Worm (Caenorhabditis elegans): Measurements from ENCODE around the gene mrp-5.

mrp-5 gene

DNA sequence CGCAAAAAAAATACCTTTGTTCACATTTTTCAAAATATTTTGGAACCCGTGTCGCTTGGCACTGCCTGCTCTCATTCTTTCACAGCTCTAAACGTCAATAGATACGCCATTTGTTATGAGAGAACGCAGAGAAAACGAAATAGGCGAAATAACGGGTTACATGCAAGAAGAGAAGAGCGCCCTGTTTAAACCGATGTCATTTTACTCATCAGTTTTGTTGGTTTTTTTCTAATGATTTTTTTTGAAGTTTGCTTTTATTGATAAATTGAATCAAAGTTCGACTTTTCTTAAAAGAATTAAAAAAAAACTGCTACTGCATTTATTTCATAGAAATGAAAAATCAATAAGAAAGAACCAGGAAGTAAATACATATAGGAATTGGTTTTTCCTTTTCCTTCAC is 32.6 kb upstream of the mrp-5 start (continued):
- no peak for TF ChIP-seq unc-62 (GFP tag; optimal IDR thresholded peaks at IDR 0.05)
- no peak for TF ChIP-seq xbp-1 (tag; optimal IDR thresholded peaks at IDR 0.05)
- no peak for TF ChIP-seq ztf-4 (tag; optimal IDR thresholded peaks at IDR 0.05)
- TF ChIP-seq pag-3 (tag; optimal IDR thresholded peaks at IDR 0.05; ENCODE audit: borderline replicate concordance, insufficient read depth) = no peak
- no peak for TF ChIP-seq sup-37 (GFP tag; optimal IDR thresholded peaks at IDR 0.05)
- no peak for TF ChIP-seq nhr-76 (tag; optimal IDR thresholded peaks at IDR 0.05)
- no peak for TF ChIP-seq efl-1 (optimal IDR thresholded peaks at IDR 0.05)
- TF ChIP-seq efl-1 (GFP tag; optimal IDR thresholded peaks at IDR 0.05 in 1 of 2) = no peak
- peak; percentile 26 for TF ChIP-seq fos-1 (tag; optimal IDR thresholded peaks at IDR 0.05)
- peak; percentile 11 for TF ChIP-seq blmp-1 (tag; optimal IDR thresholded peaks at IDR 0.05)
- TF ChIP-seq nhr-71 (tag; optimal IDR thresholded peaks at IDR 0.05) = peak; percentile 38
- no peak for TF ChIP-seq dpl-1 (GFP tag; optimal IDR thresholded peaks at IDR 0.05)
- no peak for TF ChIP-seq alr-1 (tag; optimal IDR thresholded peaks at IDR 0.05; ENCODE audit: borderline replicate concordance)
- peak; percentile 19 for TF ChIP-seq tbx-2 (tag; optimal IDR thresholded peaks at IDR 0.05)
- TF ChIP-seq nhr-47 (tag; optimal IDR thresholded peaks at IDR 0.05) = peak; percentile 36
- no peak for TF ChIP-seq vab-15 (tag; optimal IDR thresholded peaks at IDR 0.05)
- TF ChIP-seq snu-23 (GFP tag; optimal IDR thresholded peaks at IDR 0.05) = peak; percentile 43
- no peak for TF ChIP-seq ztf-11 (tag; optimal IDR thresholded peaks at IDR 0.05)
- TF ChIP-seq unc-86 (tag; optimal IDR thresholded peaks at IDR 0.05) = no peak
- no peak for TF ChIP-seq lin-13 (GFP tag; optimal IDR thresholded peaks at IDR 0.05)
- TF ChIP-seq sptf-1 (tag; optimal IDR thresholded peaks at IDR 0.05) = no peak
- TF ChIP-seq mep-1 (tag; optimal IDR thresholded peaks at IDR 0.05) = no peak
- no peak for TF ChIP-seq nhr-237 (tag; optimal IDR thresholded peaks at IDR 0.05)
- TF ChIP-seq fkh-8 (tag; optimal IDR thresholded peaks at IDR 0.05) = no peak
- TF ChIP-seq ces-1 (GFP tag; optimal IDR thresholded peaks at IDR 0.05) = no peak
- no peak for TF ChIP-seq ceh-8 (GFP tag; optimal IDR thresholded peaks at IDR 0.05)
- peak; percentile 53 for TF ChIP-seq lin-14 (GFP tag; optimal IDR thresholded peaks at IDR 0.05)
- TF ChIP-seq nhr-19 (GFP tag; conservative IDR thresholded peaks at IDR 0.05) = no peak
- TF ChIP-seq nhr-77 (tag; optimal IDR thresholded peaks at IDR 0.05) = no peak
- TF ChIP-seq zip-4 (GFP tag; optimal IDR thresholded peaks at IDR 0.05) = no peak
- TF ChIP-seq fkh-10 (GFP tag; optimal IDR thresholded peaks at IDR 0.05) = no peak
- no peak for TF ChIP-seq fkh-4 (tag; optimal IDR thresholded peaks at IDR 0.05; ENCODE audit: borderline replicate concordance)
- TF ChIP-seq rnt-1 (tag; optimal IDR thresholded peaks at IDR 0.05) = peak; percentile 21
- TF ChIP-seq skn-1 (tag; optimal IDR thresholded peaks at IDR 0.05) = no peak
- peak; percentile 26 for TF ChIP-seq nhr-20 (tag; optimal IDR thresholded peaks at IDR 0.05)
- TF ChIP-seq tlp-1 (tag; optimal IDR thresholded peaks at IDR 0.05) = no peak

DNA sequence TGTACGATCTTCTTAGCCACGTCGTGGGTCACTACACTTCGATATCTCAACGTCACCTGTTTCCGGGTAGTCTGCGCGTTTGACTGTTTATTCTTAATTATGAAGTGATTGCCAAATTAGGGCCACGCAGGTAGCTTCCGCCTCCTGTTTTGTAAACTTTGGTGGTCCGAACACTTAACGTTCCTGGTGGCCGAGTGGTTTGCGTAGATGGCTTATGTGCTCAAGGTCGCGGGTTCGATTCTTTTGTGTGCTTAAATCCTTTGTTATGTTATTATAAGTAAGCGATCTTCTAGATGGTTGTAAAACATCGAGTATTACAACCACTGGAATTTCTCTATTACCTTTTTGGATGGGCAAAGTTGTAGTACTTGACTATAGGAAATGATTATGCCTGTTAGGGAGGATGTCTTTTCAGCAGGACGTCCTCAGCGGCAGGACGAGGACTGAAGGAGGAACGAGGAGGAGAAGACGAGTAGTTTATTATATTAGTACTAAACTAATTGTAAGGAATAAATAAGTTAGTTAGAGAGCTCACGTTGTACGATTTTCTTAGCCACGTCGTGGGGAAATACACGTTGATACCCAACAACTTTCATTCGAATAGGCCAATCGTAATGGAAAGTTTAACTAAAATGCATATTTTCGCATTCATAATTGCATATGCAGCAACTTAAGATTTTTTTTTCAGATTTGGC is 30.9 kb upstream of the mrp-5 start:
- TF ChIP-seq isw-1 (GFP tag; IDR thresholded peaks at IDR 0.05) (no peak), nhr-85 (tag) (peak; percentile 7)

DNA sequence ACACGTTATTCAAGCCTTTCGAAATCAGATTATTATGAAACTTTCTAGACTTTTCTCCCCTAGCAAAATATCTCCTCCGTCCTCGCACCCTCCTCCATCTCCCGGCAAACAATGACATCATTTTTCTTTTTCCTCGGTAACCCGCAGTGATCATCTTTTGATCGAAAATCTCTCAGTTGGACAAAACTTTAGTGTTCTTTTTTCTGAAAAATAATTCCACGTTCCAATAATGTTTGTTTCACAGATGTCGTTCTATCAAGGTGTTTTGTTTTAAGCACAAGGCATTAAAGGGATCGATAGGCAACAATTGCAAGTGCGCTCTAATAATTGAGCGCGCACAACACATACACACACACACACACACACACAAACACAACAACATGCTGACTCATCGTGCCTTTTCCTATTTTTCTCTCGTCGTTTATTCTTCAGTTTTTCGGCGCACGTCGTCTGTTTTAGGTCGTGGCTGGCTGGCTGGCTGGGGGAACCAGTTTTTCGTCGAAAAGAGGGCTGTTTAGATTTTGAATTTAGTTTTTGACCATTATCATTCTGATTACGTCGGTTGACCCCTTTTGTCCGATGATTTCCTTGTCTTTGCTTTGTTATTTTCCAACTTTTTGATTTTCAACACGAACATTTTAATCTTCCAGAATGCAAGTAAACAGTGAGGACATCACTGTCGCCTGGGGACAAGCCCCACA is 29.5 kb upstream of the mrp-5 start, which contains the start of gene F20D1.3:
Gene F20D1.3 (plus strand): TSS at position 651 of the 701 bp plus-strand sequence.
- TF ChIP-seq lin-13 (GFP tag; optimal IDR thresholded peaks at IDR 0.05) = peak; percentile 72
- TF ChIP-seq C34B4.2 (tag; optimal IDR thresholded peaks at IDR 0.05) = no peak
- no peak for TF ChIP-seq ceh-90 (tag; optimal IDR thresholded peaks at IDR 0.05)
- TF ChIP-seq aly-2 (tag; optimal IDR thresholded peaks at IDR 0.05) = no peak
- TF ChIP-seq nhr-47 (tag; optimal IDR thresholded peaks at IDR 0.05) = peak; percentile 55
- TF ChIP-seq unc-86 (tag; optimal IDR thresholded peaks at IDR 0.05) = no peak
- TF ChIP-seq nhr-90 (tag; optimal IDR thresholded peaks at IDR 0.05; ENCODE audit: poor library complexity) = peak; percentile 11
- no peak for TF ChIP-seq unc-30 (tag; optimal IDR thresholded peaks at IDR 0.05)
- no peak for TF ChIP-seq unc-62 (GFP tag; optimal IDR thresholded peaks at IDR 0.05)
- no peak for TF ChIP-seq nhr-84 (tag; optimal IDR thresholded peaks at IDR 0.05)
- TF ChIP-seq nhr-28 (tag; optimal IDR thresholded peaks at IDR 0.05) = no peak
- TF ChIP-seq lin-14 (GFP tag; optimal IDR thresholded peaks at IDR 0.05) = peak; percentile 91
- no peak for TF ChIP-seq C04F5.9 (tag; optimal IDR thresholded peaks at IDR 0.05)
- TF ChIP-seq C16A3.4 (tag; optimal IDR thresholded peaks at IDR 0.05) = peak; percentile 68
- TF ChIP-seq ztf-4 (tag; optimal IDR thresholded peaks at IDR 0.05) = no peak
- no peak for TF ChIP-seq pag-3 (tag; optimal IDR thresholded peaks at IDR 0.05; ENCODE audit: borderline replicate concordance, insufficient read depth)
- TF ChIP-seq pax-3 (tag; optimal IDR thresholded peaks at IDR 0.05) = no peak
- peak in 3 of 6 experiments; percentile 24 to 31 (median 25) for TF ChIP-seq elt-3 (tag; optimal IDR thresholded peaks at IDR 0.05)
- TF ChIP-seq sup-37 (GFP tag; optimal IDR thresholded peaks at IDR 0.05) = no peak
